Fruit fly (Drosophila melanogaster) whole organism, embryonic: ENCODE data around the gene CG10581.

Source experiments
- Abd-B ChIP-seq: fragments of 200-800 bp; sonication (Bioruptor generic); optimal IDR thresholded peaks from 2 replicates; lab custom pipeline; 2018; ENCODE audit warnings: missing biosample characterization, mild to moderate bottlenecking, missing genetic modification characterization, moderate library complexity
- Ada2b ChIP-seq: fragments of 200-800 bp; sonication (Bioruptor generic); IDR thresholded peaks from 2 replicates; pipeline ENCODE4 v1.3.6; 2022; ENCODE audit warnings: missing biosample characterization, missing genetic modification characterization
- B-H2 ChIP-seq: fragments of 200-800 bp; sonication (Bioruptor generic); optimal IDR thresholded peaks from 2 replicates; lab custom pipeline; 2018; ENCODE audit warnings: missing biosample characterization, mild to moderate bottlenecking, missing genetic modification characterization
- CG10543 ChIP-seq: fragments of 200-800 bp; sonication (Bioruptor generic); optimal IDR thresholded peaks from 3 replicates; lab custom pipeline; 2017; ENCODE audit warnings: missing biosample characterization, mild to moderate bottlenecking, missing genetic modification characterization, moderate library complexity
- CG12104 ChIP-seq: fragments of 200-800 bp; sonication (Bioruptor generic); optimal IDR thresholded peaks from 3 replicates; lab custom pipeline; 2016; ENCODE audit warnings: missing biosample characterization, missing genetic modification characterization
- CG12299 ChIP-seq: fragments of 200-800 bp; sonication (Bioruptor generic); optimal IDR thresholded peaks from 2 replicates; lab custom pipeline; 2018; ENCODE audit warnings: missing biosample characterization, mild to moderate bottlenecking, missing genetic modification characterization
- CG12769 ChIP-seq: fragments of 200-800 bp; sonication (Bioruptor generic); optimal IDR thresholded peaks from 2 replicates; lab custom pipeline; 2019; ENCODE audit warnings: missing biosample characterization, mild to moderate bottlenecking, missing genetic modification characterization, moderate library complexity
- CG14965 ChIP-seq: fragments of 200-800 bp; sonication (Bioruptor generic); optimal IDR thresholded peaks from 2 replicates; lab custom pipeline; 2016; ENCODE audit warnings: missing biosample characterization, missing genetic modification characterization, borderline replicate concordance
- CG15011 ChIP-seq: fragments of 200-800 bp; sonication (Bioruptor generic); optimal IDR thresholded peaks from 3 replicates; lab custom pipeline; 2018; ENCODE audit warnings: missing biosample characterization, mild to moderate bottlenecking, missing genetic modification characterization
- CG15514 ChIP-seq: fragments of 200-800 bp; sonication (Bioruptor generic); optimal IDR thresholded peaks from 3 replicates; lab custom pipeline; 2017; ENCODE audit warnings: missing biosample characterization, missing genetic modification characterization, mild to moderate bottlenecking, moderate library complexity, missing genetic modification reagents
- CG1647 ChIP-seq: fragments of 200-800 bp; sonication (Bioruptor generic); optimal IDR thresholded peaks from 3 replicates; lab custom pipeline; 2016; ENCODE audit warnings: missing biosample characterization, missing genetic modification characterization
- CG17359 ChIP-seq: fragments of 200-800 bp; sonication (Bioruptor generic); optimal IDR thresholded peaks from 3 replicates; lab custom pipeline; 2018; ENCODE audit warnings: missing biosample characterization, mild to moderate bottlenecking, missing genetic modification characterization, moderate library complexity
- CG17361 ChIP-seq: fragments of 200-800 bp; sonication (Bioruptor generic); IDR thresholded peaks from 3 replicates; pipeline ENCODE4 v1.3.6; 2022; ENCODE audit warnings: missing biosample characterization, missing genetic modification characterization
- CG17612 ChIP-seq: fragments of 200-800 bp; sonication (Bioruptor generic); IDR thresholded peaks from 2 replicates; pipeline ENCODE4 v1.3.6; 2022; ENCODE audit warnings: missing biosample characterization, missing genetic modification characterization
- CG18619 ChIP-seq: fragments of 200-800 bp; sonication (Bioruptor generic); optimal IDR thresholded peaks from 3 replicates; lab custom pipeline; 2017; ENCODE audit warnings: missing biosample characterization, mild to moderate bottlenecking, missing genetic modification characterization
- CG6689 ChIP-seq: fragments of 200-800 bp; sonication (Bioruptor generic); IDR thresholded peaks from 2 replicates; pipeline ENCODE4 v1.3.6; 2022; ENCODE audit warnings: missing biosample characterization, missing genetic modification characterization
- CG7271 ChIP-seq: fragments of 200-800 bp; sonication (Bioruptor generic); optimal IDR thresholded peaks from 2 replicates; lab custom pipeline; 2018; ENCODE audit warnings: missing biosample characterization, mild to moderate bottlenecking, missing genetic modification characterization, moderate library complexity
- CG7987 ChIP-seq: fragments of 200-800 bp; sonication (Bioruptor generic); optimal IDR thresholded peaks from 2 replicates; lab custom pipeline; 2018; ENCODE audit warnings: missing biosample characterization, mild to moderate bottlenecking, missing genetic modification characterization, moderate library complexity
- CG9817 ChIP-seq: fragments of 200-800 bp; sonication (Bioruptor generic); optimal IDR thresholded peaks from 2 replicates; lab custom pipeline; 2018; ENCODE audit warnings: missing biosample characterization, mild to moderate bottlenecking, missing genetic modification characterization, moderate library complexity
- CG9876 ChIP-seq: fragments of 200-800 bp; sonication (Bioruptor generic); optimal IDR thresholded peaks from 2 replicates; lab custom pipeline; 2016; ENCODE audit warnings: missing biosample characterization, missing genetic modification characterization
- CTCF ChIP-seq: fragments of 200-800 bp; sonication (Bioruptor generic); optimal IDR thresholded peaks from 2 replicates; lab custom pipeline; 2017; ENCODE audit warnings: missing biosample characterization, mild to moderate bottlenecking, missing genetic modification characterization, moderate library complexity
- Deaf1 ChIP-seq: fragments of 200-800 bp; optimal IDR thresholded peaks from 3 replicates; lab custom pipeline; 2019; ENCODE audit warnings: missing biosample characterization, mild to moderate bottlenecking, missing genetic modification characterization, moderate library complexity
- Dip3 ChIP-seq: fragments of 200-800 bp; sonication (Bioruptor generic); optimal IDR thresholded peaks from 3 replicates; lab custom pipeline; 2016; ENCODE audit warnings: missing biosample characterization, missing genetic modification characterization
- Dp ChIP-seq: fragments of 200-800 bp; sonication (Bioruptor generic); optimal IDR thresholded peaks from 2 replicates; lab custom pipeline; 2018; ENCODE audit warnings: missing biosample characterization, mild to moderate bottlenecking, missing genetic modification characterization, moderate library complexity
- Ets97D ChIP-seq: fragments of 200-800 bp; sonication (Bioruptor generic); optimal IDR thresholded peaks from 3 replicates; lab custom pipeline; 2016; ENCODE audit warnings: missing biosample characterization, missing genetic modification characterization
- Kr ChIP-seq: fragments of 200-800 bp; sonication (Bioruptor generic); optimal IDR thresholded peaks from 2 replicates; lab custom pipeline; 2017; ENCODE audit warnings: missing biosample characterization, mild to moderate bottlenecking, missing genetic modification characterization
- Med ChIP-seq: fragments of 200-800 bp; sonication (Bioruptor generic); peaks from one replicate; lab custom pipeline; 2016; ENCODE audit warnings: missing biosample characterization, missing genetic modification characterization, mild to moderate bottlenecking, inconsistent platforms, moderate library complexity
- Six4 ChIP-seq: fragments of 200-800 bp; sonication (Bioruptor generic); optimal IDR thresholded peaks from 2 replicates; lab custom pipeline; 2016; ENCODE audit warnings: missing biosample characterization, missing genetic modification characterization
- Sox102F ChIP-seq: fragments of 200-800 bp; sonication (Bioruptor generic); optimal IDR thresholded peaks from 2 replicates; lab custom pipeline; 2018; ENCODE audit warnings: missing biosample characterization, mild to moderate bottlenecking, missing genetic modification characterization, moderate library complexity
- Stat92E ChIP-seq, 3 experiments: fragments of >200 bp in 2 of 3; fragments of 200-800 bp in 1 of 3; sonication (Bioruptor generic) in 1 of 3; optimal IDR thresholded peaks; 2 replicates each; lab custom pipeline; 2017 to 2019; ENCODE audit warnings: missing biosample characterization in 3 of 3, missing genetic modification characterization in 3 of 3, mild to moderate bottlenecking in 1 of 3, moderate library complexity in 1 of 3
- Usf ChIP-seq: fragments of 200-800 bp; sonication (Bioruptor generic); optimal IDR thresholded peaks from 2 replicates; lab custom pipeline; 2017; ENCODE audit warnings: missing genotype, missing biosample characterization, missing genetic modification characterization
- Xbp1 ChIP-seq: fragments of 200-800 bp; sonication (Bioruptor generic); optimal IDR thresholded peaks from 3 replicates; lab custom pipeline; 2016; ENCODE audit warnings: missing biosample characterization, mild to moderate bottlenecking, missing genetic modification characterization
- az2 ChIP-seq: fragments of 200-800 bp; sonication (Bioruptor generic); optimal IDR thresholded peaks from 3 replicates; lab custom pipeline; 2016; ENCODE audit warnings: missing biosample characterization, missing genetic modification characterization
- bcd ChIP-seq: fragments of 200-800 bp; sonication (Bioruptor generic); optimal IDR thresholded peaks from 2 replicates; lab custom pipeline; 2017; ENCODE audit warnings: missing biosample characterization, mild to moderate bottlenecking, missing genetic modification characterization
- cato ChIP-seq: fragments of 200-800 bp; sonication (Bioruptor generic); optimal IDR thresholded peaks from 2 replicates; lab custom pipeline; 2016; ENCODE audit warnings: missing biosample characterization, missing genetic modification characterization, borderline replicate concordance
- chif ChIP-seq, 2 experiments: fragments of 200-800 bp; sonication (Bioruptor generic); optimal IDR thresholded peaks; 3 replicates each; lab custom pipeline; 2016; ENCODE audit warnings: missing biosample characterization in 2 of 2, missing genetic modification characterization in 2 of 2
- chinmo ChIP-seq: fragments of 200-800 bp; sonication (Bioruptor generic); IDR thresholded peaks from 4 replicates; pipeline ENCODE4 v1.3.6; 2022; ENCODE audit warnings: missing biosample characterization, missing genetic modification characterization; ENCODE audit not compliant: partially characterized antibody
- croc ChIP-seq: fragments of 200-800 bp; sonication (Bioruptor generic); conservative IDR thresholded peaks from 3 replicates; pipeline ENCODE4 v1.3.6; 2022; ENCODE audit warnings: missing biosample characterization, missing genetic modification characterization
- dm ChIP-seq: fragments of 200-800 bp; sonication (Bioruptor generic); optimal IDR thresholded peaks from 3 replicates; lab custom pipeline; 2016; ENCODE audit warnings: missing biosample characterization, missing genetic modification characterization
- ewg ChIP-seq: fragments of 200-800 bp; sonication (Bioruptor generic); optimal IDR thresholded peaks from 3 replicates; lab custom pipeline; 2017; ENCODE audit warnings: mild to moderate bottlenecking, missing biosample characterization, missing genetic modification reagents, missing genetic modification characterization
- fd64A ChIP-seq: fragments of 200-800 bp; sonication (Bioruptor generic); optimal IDR thresholded peaks from 3 replicates; lab custom pipeline; 2018; ENCODE audit warnings: missing biosample characterization, mild to moderate bottlenecking, missing genetic modification characterization
- jumu ChIP-seq: fragments of 200-800 bp; sonication (Bioruptor generic); optimal IDR thresholded peaks from 3 replicates; lab custom pipeline; 2016; ENCODE audit warnings: missing biosample characterization, missing genetic modification characterization
- pho ChIP-seq: fragments of 200-800 bp; sonication (Bioruptor generic); optimal IDR thresholded peaks from 2 replicates; lab custom pipeline; 2016; ENCODE audit warnings: missing biosample characterization, missing genetic modification characterization
- sens-2 ChIP-seq: fragments of 200-800 bp; sonication (Bioruptor generic); IDR thresholded peaks from 2 replicates; pipeline ENCODE4 v1.3.6; 2022; ENCODE audit warnings: missing biosample characterization, missing genetic modification characterization
- shn ChIP-seq: fragments of 200-800 bp; sonication (Bioruptor generic); optimal IDR thresholded peaks from 3 replicates; lab custom pipeline; 2016; ENCODE audit warnings: missing biosample characterization, missing genetic modification characterization
- sisA ChIP-seq: fragments of 200-800 bp; sonication (Bioruptor generic); IDR thresholded peaks from 2 replicates; pipeline ENCODE4 v1.3.6; 2022; ENCODE audit warnings: missing biosample characterization, missing genetic modification characterization
- sqz ChIP-seq: fragments of 200-800 bp; sonication (Bioruptor generic); optimal IDR thresholded peaks from 3 replicates; lab custom pipeline; 2018; ENCODE audit warnings: missing biosample characterization, mild to moderate bottlenecking, missing genetic modification characterization
- sug ChIP-seq: fragments of 200-800 bp; optimal IDR thresholded peaks from 2 replicates; lab custom pipeline; 2019; ENCODE audit warnings: missing biosample characterization, mild to moderate bottlenecking, missing genetic modification characterization, moderate library complexity
- trh ChIP-seq: fragments of 200-800 bp; sonication (Bioruptor generic); optimal IDR thresholded peaks from 2 replicates; lab custom pipeline; 2016; ENCODE audit warnings: missing biosample characterization, missing genetic modification characterization
- tup ChIP-seq: fragments of 200-800 bp; sonication (Bioruptor generic); optimal IDR thresholded peaks from 2 replicates; lab custom pipeline; 2016; ENCODE audit warnings: missing biosample characterization, mild to moderate bottlenecking, missing genetic modification characterization, moderate library complexity
- usp ChIP-seq: fragments of >200 bp; optimal IDR thresholded peaks from 2 replicates; lab custom pipeline; 2017; ENCODE audit warnings: missing biosample characterization, missing genetic modification characterization

The CG10581 gene

DNA sequence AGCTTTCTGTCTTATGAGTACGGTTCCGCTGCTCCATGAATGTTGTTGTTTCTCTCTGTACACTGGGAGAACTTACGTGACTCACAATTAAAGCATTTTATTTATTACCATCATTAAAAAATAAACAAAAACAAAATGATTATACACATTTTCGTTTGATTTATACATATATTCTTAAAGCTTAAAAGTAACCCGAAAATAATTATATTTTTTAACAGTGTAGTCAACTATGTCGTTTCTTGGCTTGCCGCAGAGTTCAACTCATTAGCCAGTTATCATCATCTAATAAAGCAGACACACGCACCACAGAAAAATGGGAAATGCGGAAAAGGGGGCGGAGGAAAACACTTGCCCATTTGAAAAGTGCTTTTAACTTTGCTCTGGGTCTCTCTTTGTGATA is 3.4 kb upstream of the CG10581 start (continued):
- TF ChIP-seq CG14965 (GFP tag; lab: Kevin White, UChicago): no peak
- TF ChIP-seq tup (GFP tag; lab: Kevin White, UChicago): no peak
- peak; percentile 48 for TF ChIP-seq sug (tag; lab: Kevin White, UChicago)
- peak; percentile 30; the same call in 2 of the 3 replicates for TF ChIP-seq croc (GFP tag; lab: Robert Waterston, UW)
- TF ChIP-seq usp (GFP tag; lab: Kevin White, UChicago): no peak
- peak; percentile 15 for TF ChIP-seq CG10543 (GFP tag; lab: Kevin White, UChicago)
- TF ChIP-seq CG9817 (tag; lab: Kevin White, UChicago): peak; percentile 69
- peak; percentile 58 for TF ChIP-seq ewg (GFP tag; lab: Kevin White, UChicago)
- peak; percentile 39 to 71 for TF ChIP-seq chif (GFP tag; optimal IDR thresholded peaks at IDR 0.05; lab: Kevin White, UChicago)
- TF ChIP-seq CG15514 (GFP tag; lab: Kevin White, UChicago): peak; percentile 59
- TF ChIP-seq CG1647 (GFP tag; lab: Kevin White, UChicago): peak; percentile 54
- TF ChIP-seq Ada2b (GFP tag; lab: Robert Waterston, UW): peak; percentile 74
- peak; percentile 43 for TF ChIP-seq pho (GFP tag; lab: Kevin White, UChicago)
- TF ChIP-seq shn (GFP tag; lab: Kevin White, UChicago): no peak
- TF ChIP-seq Stat92E (GFP tag; optimal IDR thresholded peaks at IDR 0.05; lab: Kevin White, UChicago): no peak
- peak; percentile 75 for TF ChIP-seq bcd (GFP tag; lab: Kevin White, UChicago)
- no peak for TF ChIP-seq CG7987 (GFP tag; lab: Kevin White, UChicago)
- peak; percentile 81 for TF ChIP-seq Xbp1 (GFP tag; lab: Kevin White, UChicago)
- TF ChIP-seq Ets97D (GFP tag; lab: Kevin White, UChicago): peak; percentile 42
- no peak for TF ChIP-seq CG7271 (tag; lab: Kevin White, UChicago)
- TF ChIP-seq Dip3 (GFP tag; lab: Kevin White, UChicago): peak; percentile 53
- TF ChIP-seq CTCF: peak; percentile 23
- peak; percentile 65 for TF ChIP-seq sisA (GFP tag; lab: Robert Waterston, UW)
- peak; percentile 59 for TF ChIP-seq CG12299 (tag; lab: Kevin White, UChicago)
- TF ChIP-seq Dp (GFP tag; lab: Kevin White, UChicago): no peak
- TF ChIP-seq CG18619 (GFP tag; lab: Kevin White, UChicago): peak; percentile 56
- no peak for TF ChIP-seq CG9876 (GFP tag; lab: Kevin White, UChicago)
- peak; percentile 83 for TF ChIP-seq CG17359 (tag; lab: Kevin White, UChicago)
- peak; percentile 42 for TF ChIP-seq jumu (GFP tag; lab: Kevin White, UChicago)
- TF ChIP-seq sens-2 (GFP tag; lab: Robert Waterston, UW): no peak
- TF ChIP-seq CG12769 (tag; lab: Kevin White, UChicago): peak; percentile 79
- TF ChIP-seq B-H2 (GFP tag; lab: Kevin White, UChicago): no peak
- TF ChIP-seq az2 (GFP tag; lab: Kevin White, UChicago): peak; percentile 82
- TF ChIP-seq CG17612 (GFP tag; lab: Robert Waterston, UW): no peak
- TF ChIP-seq cato (GFP tag; lab: Kevin White, UChicago): peak; percentile 38
- no peak for TF ChIP-seq Usf (GFP tag; lab: Kevin White, UChicago)
- TF ChIP-seq Med (GFP tag; lab: Kevin White, UChicago): peak; percentile 95
- no peak for TF ChIP-seq chinmo
- TF ChIP-seq CG15011 (GFP tag; lab: Kevin White, UChicago): peak; percentile 24
- TF ChIP-seq CG6689 (GFP tag; lab: Robert Waterston, UW): peak; percentile 83
- peak; percentile 67 for TF ChIP-seq Abd-B (GFP tag; lab: Kevin White, UChicago)
- peak; percentile 26 for TF ChIP-seq fd64A
- TF ChIP-seq CG17361: peak; percentile 82
- TF ChIP-seq CG12104: peak; percentile 63
- peak; percentile 89 for TF ChIP-seq Sox102F (GFP tag; lab: Kevin White, UChicago)
- TF ChIP-seq sqz (GFP tag; lab: Kevin White, UChicago): peak; percentile 40
- TF ChIP-seq Kr (GFP tag; lab: Kevin White, UChicago): no peak
- TF ChIP-seq Deaf1: peak; percentile 62
- peak; percentile 32 for TF ChIP-seq dm (GFP tag; lab: Kevin White, UChicago)
- peak; percentile 44 for TF ChIP-seq trh
- TF ChIP-seq Six4 (GFP tag; lab: Kevin White, UChicago): peak; percentile 54
